Fruit fly (Drosophila melanogaster): Measurements from ENCODE around the gene CG7518.

CG7518 gene

DNA sequence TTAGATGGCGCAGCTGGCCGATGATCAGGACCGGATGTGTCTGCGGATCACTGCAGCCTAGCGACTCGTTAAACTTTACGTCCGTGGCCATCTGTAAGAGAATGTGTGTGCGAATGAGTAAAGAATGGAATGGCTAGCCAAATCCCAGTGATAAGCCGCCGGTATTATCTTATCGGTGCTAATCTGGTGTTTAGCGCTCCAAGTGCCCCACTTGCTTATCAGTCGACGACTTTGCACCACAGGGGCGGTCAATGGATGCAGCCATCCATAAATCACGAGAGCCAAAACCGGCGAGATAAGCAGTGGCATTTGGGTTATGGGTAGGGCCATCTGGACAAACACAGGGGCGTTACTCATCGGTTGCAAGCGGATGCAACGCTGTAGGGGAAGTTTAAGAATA is 37.7 kb upstream of the CG7518 start:
- TF ChIP-seq OdsH (GFP tag; optimal IDR thresholded peaks at IDR 0.05) (no peak), Vsx2 (GFP tag; optimal IDR thresholded peaks at IDR 0.05; ENCODE audit: partially characterized antibody) (no peak), Myc (optimal IDR thresholded peaks at IDR 0.05) (no peak), Hr83 (GFP tag; optimal IDR thresholded peaks at IDR 0.05; ENCODE audit: poor library complexity, severe bottlenecking) (no peak), tai (GFP tag; optimal IDR thresholded peaks at IDR 0.05) (no peak), CrebA (GFP tag; optimal IDR thresholded peaks at IDR 0.05; ENCODE audit: borderline replicate concordance) (peak; percentile 8), sv (GFP tag; optimal IDR thresholded peaks at IDR 0.05) (no peak), woc (GFP tag; optimal IDR thresholded peaks at IDR 0.05) (no peak), GATAd (GFP tag; optimal IDR thresholded peaks at IDR 0.05) (no peak), Rel (GFP tag; optimal IDR thresholded peaks at IDR 0.05) (peak; percentile 3), Rel (tag; optimal IDR thresholded peaks at IDR 0.05) (no peak), dsf (GFP tag; optimal IDR thresholded peaks at IDR 0.05; ENCODE audit: borderline replicate concordance) (no peak), Jra (GFP tag; optimal IDR thresholded peaks at IDR 0.05) (no peak), h (GFP tag; optimal IDR thresholded peaks at IDR 0.05) (peak; percentile 23), ey (GFP tag; optimal IDR thresholded peaks at IDR 0.05) (no peak), dmrt93B (GFP tag; optimal IDR thresholded peaks at IDR 0.05) (no peak), CG9705 (GFP tag; optimal IDR thresholded peaks at IDR 0.05) (no peak)

- TF ChIP-seq psq (GFP tag; optimal IDR thresholded peaks at IDR 0.05) (peak; percentile 16), Dfd (GFP tag; optimal IDR thresholded peaks at IDR 0.05) (no peak), pan (optimal IDR thresholded peaks at IDR 0.05) (no peak), Hnf4 (GFP tag; optimal IDR thresholded peaks at IDR 0.05) (peak; percentile 75), dsf (GFP tag; optimal IDR thresholded peaks at IDR 0.05; ENCODE audit: borderline replicate concordance) (peak; percentile 60), Myc (optimal IDR thresholded peaks at IDR 0.05) (no peak), rgr (GFP tag; optimal IDR thresholded peaks at IDR 0.05) (peak; percentile 68), CrebA (GFP tag; optimal IDR thresholded peaks at IDR 0.05; ENCODE audit: borderline replicate concordance) (peak; percentile 32), OdsH (GFP tag; optimal IDR thresholded peaks at IDR 0.05) (peak; percentile 55), dmrt93B (GFP tag; optimal IDR thresholded peaks at IDR 0.05) (no peak), Rel (GFP tag; optimal IDR thresholded peaks at IDR 0.05) (no peak), Rel (tag; optimal IDR thresholded peaks at IDR 0.05) (peak; percentile 8), brk (GFP tag; optimal IDR thresholded peaks at IDR 0.05) (peak; percentile 62), Jra (GFP tag; optimal IDR thresholded peaks at IDR 0.05) (peak; percentile 78), Hr83 (GFP tag; optimal IDR thresholded peaks at IDR 0.05; ENCODE audit: poor library complexity, severe bottlenecking) (peak; percentile 93), Vsx2 (GFP tag; optimal IDR thresholded peaks at IDR 0.05; ENCODE audit: partially characterized antibody) (no peak), ey (GFP tag; optimal IDR thresholded peaks at IDR 0.05) (peak; percentile 62), fru (GFP tag; optimal IDR thresholded peaks at IDR 0.05) (peak; percentile 31), GATAd (GFP tag; optimal IDR thresholded peaks at IDR 0.05) (peak; percentile 57), CG32264 (GFP tag; optimal IDR thresholded peaks at IDR 0.05) (no peak), sv (GFP tag; optimal IDR thresholded peaks at IDR 0.05) (no peak), jim (GFP tag; optimal IDR thresholded peaks at IDR 0.05) (peak; percentile 60), foxo (GFP tag; optimal IDR thresholded peaks at IDR 0.05) (peak in 1 of 2 experiments; percentile 77), tai (GFP tag; optimal IDR thresholded peaks at IDR 0.05) (peak; percentile 91), lola (GFP tag; optimal IDR thresholded peaks at IDR 0.05) (no peak), Mio (GFP tag; optimal IDR thresholded peaks at IDR 0.05) (no peak), br (GFP tag; optimal IDR thresholded peaks at IDR 0.05) (peak; percentile 66), h (GFP tag; optimal IDR thresholded peaks at IDR 0.05) (peak; percentile 68), Abd-B (GFP tag; optimal IDR thresholded peaks at IDR 0.05) (no peak), Sp1 (GFP tag; optimal IDR thresholded peaks at IDR 0.05) (peak; percentile 7)
Observed at dm6 chr3R:12960929-12961855, 36.7 kb upstream of the CG7518 start, which contains the start of gene Spc25. Gene Spc25, plus strand, starts transcription at chr3R:12961745.

DNA sequence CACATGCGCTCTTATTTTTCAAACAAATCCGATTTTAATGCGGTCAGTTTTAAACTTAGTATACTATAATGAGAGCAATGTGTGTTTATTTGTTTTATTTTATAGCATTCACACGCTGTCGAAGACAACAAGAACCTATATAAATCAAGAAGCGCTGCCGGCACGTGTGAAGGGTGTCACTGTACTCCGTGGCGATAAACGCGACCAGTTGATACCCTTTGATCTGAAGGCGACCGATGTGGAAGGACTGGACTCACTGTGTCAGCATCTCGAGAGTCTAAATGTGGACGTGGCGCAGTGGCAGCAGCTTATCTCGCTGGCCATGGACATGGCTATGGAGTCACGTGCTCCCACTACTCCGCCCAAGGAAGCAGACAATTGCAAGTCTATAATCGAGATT is 35.3 kb upstream of the CG7518 start:
- TF ChIP-seq Hnf4 (GFP tag; optimal IDR thresholded peaks at IDR 0.05) (no peak), CG9705 (GFP tag; optimal IDR thresholded peaks at IDR 0.05) (no peak), CrebA (GFP tag; optimal IDR thresholded peaks at IDR 0.05; ENCODE audit: borderline replicate concordance) (no peak), sv (GFP tag; optimal IDR thresholded peaks at IDR 0.05) (no peak), N (GFP tag; optimal IDR thresholded peaks at IDR 0.05) (no peak), Hr83 (GFP tag; optimal IDR thresholded peaks at IDR 0.05; ENCODE audit: poor library complexity, severe bottlenecking) (no peak), ey (GFP tag; optimal IDR thresholded peaks at IDR 0.05) (no peak), h (GFP tag; optimal IDR thresholded peaks at IDR 0.05) (no peak)
